Fruit fly (Drosophila melanogaster) whole organism, embryonic: ENCODE data around the gene vsg.
A peak's percentile ranks its signal among the peaks of the same experiment; 100 is the strongest.

Experiments
- Abd-B ChIP-seq: fragments of 200-800 bp; sonication (Bioruptor generic); optimal IDR thresholded peaks from 2 replicates; lab custom pipeline; 2018; ENCODE audit warnings: missing biosample characterization, mild to moderate bottlenecking, missing genetic modification characterization, moderate library complexity
- Asciz ChIP-seq: fragments of 200-800 bp; sonication (Bioruptor generic); optimal IDR thresholded peaks from 2 replicates; lab custom pipeline; 2017; ENCODE audit warnings: missing biosample characterization, mild to moderate bottlenecking, missing genetic modification characterization, missing genetic modification reagents
- BtbVII ChIP-seq: fragments of 200-800 bp; sonication (Bioruptor generic); optimal IDR thresholded peaks from 3 replicates; lab custom pipeline; 2017; ENCODE audit warnings: missing biosample characterization, mild to moderate bottlenecking, missing genetic modification characterization
- CG11504 ChIP-seq: fragments of 200-800 bp; sonication (Bioruptor generic); optimal IDR thresholded peaks from 3 replicates; lab custom pipeline; 2019; ENCODE audit warnings: missing biosample characterization, mild to moderate bottlenecking, missing genetic modification characterization, moderate library complexity
- CG12155 ChIP-seq: fragments of 200-800 bp; sonication (Bioruptor generic); optimal IDR thresholded peaks from 3 replicates; lab custom pipeline; 2016; ENCODE audit warnings: missing biosample characterization, missing genetic modification characterization
- CG13287 ChIP-seq: fragments of 200-800 bp; sonication (Bioruptor generic); IDR thresholded peaks from 2 replicates; pipeline ENCODE4 v1.3.6; 2022; ENCODE audit warnings: missing biosample characterization, missing genetic modification characterization; ENCODE audit not compliant: partially characterized antibody
- CG13296 ChIP-seq: fragments of 200-800 bp; sonication (Bioruptor generic); optimal IDR thresholded peaks from 3 replicates; lab custom pipeline; 2018; ENCODE audit warnings: missing biosample characterization, mild to moderate bottlenecking, missing genetic modification characterization
- CG1792 ChIP-seq: fragments of 200-800 bp; sonication (Bioruptor generic); optimal IDR thresholded peaks from 2 replicates; lab custom pipeline; 2016; ENCODE audit warnings: missing biosample characterization, missing genetic modification characterization
- CG18599 ChIP-seq: fragments of 200-800 bp; sonication (Bioruptor generic); optimal IDR thresholded peaks from 3 replicates; lab custom pipeline; 2017; ENCODE audit warnings: missing biosample characterization, missing genetic modification characterization, mild to moderate bottlenecking, moderate library complexity, missing genetic modification reagents
- CG2129 ChIP-seq: fragments of 200-800 bp; sonication (Bioruptor generic); IDR thresholded peaks from 2 replicates; pipeline ENCODE4 v1.3.6; 2022; ENCODE audit warnings: missing biosample characterization, missing genetic modification characterization; ENCODE audit not compliant: partially characterized antibody
- CG2202 ChIP-seq: fragments of 200-800 bp; sonication (Bioruptor generic); optimal IDR thresholded peaks from 2 replicates; lab custom pipeline; 2018; ENCODE audit warnings: missing biosample characterization, mild to moderate bottlenecking, missing genetic modification characterization
- CG34376 ChIP-seq: fragments of 200-800 bp; sonication (Bioruptor generic); optimal IDR thresholded peaks from 2 replicates; lab custom pipeline; 2018; ENCODE audit warnings: missing biosample characterization, mild to moderate bottlenecking, missing genetic modification characterization
- CG3995 ChIP-seq: fragments of 200-800 bp; sonication (Bioruptor generic); optimal IDR thresholded peaks from 3 replicates; lab custom pipeline; 2016; ENCODE audit warnings: missing biosample characterization, missing genetic modification characterization
- CG4820 ChIP-seq: fragments of 200-800 bp; sonication (Bioruptor generic); optimal IDR thresholded peaks from 3 replicates; lab custom pipeline; 2016; ENCODE audit warnings: missing biosample characterization, missing genetic modification characterization
- CG4854 ChIP-seq: fragments of 200-800 bp; sonication (Bioruptor generic); optimal IDR thresholded peaks from 2 replicates; lab custom pipeline; 2016; ENCODE audit warnings: missing biosample characterization, missing genetic modification characterization, inconsistent platforms
- CG6765 ChIP-seq: fragments of 200-800 bp; sonication (Bioruptor generic); optimal IDR thresholded peaks from 3 replicates; lab custom pipeline; 2017; ENCODE audit warnings: missing biosample characterization, mild to moderate bottlenecking, missing genetic modification characterization
- CG6791 ChIP-seq: fragments of 200-800 bp; sonication (Bioruptor generic); IDR thresholded peaks from 3 replicates; pipeline ENCODE4 v1.3.6; 2022; ENCODE audit warnings: missing biosample characterization, missing genetic modification characterization; ENCODE audit not compliant: partially characterized antibody
- CG6854 ChIP-seq: fragments of 200-800 bp; sonication (Bioruptor generic); optimal IDR thresholded peaks from 3 replicates; lab custom pipeline; 2017; ENCODE audit warnings: missing biosample characterization, mild to moderate bottlenecking, missing genetic modification characterization
- CG7963 ChIP-seq: fragments of 200-800 bp; sonication (Bioruptor generic); IDR thresholded peaks from 3 replicates; pipeline ENCODE4 v1.3.6; 2022; ENCODE audit warnings: missing biosample characterization, missing genetic modification characterization; ENCODE audit not compliant: partially characterized antibody
- CG8359 ChIP-seq: fragments of 200-800 bp; sonication (Bioruptor generic); optimal IDR thresholded peaks from 2 replicates; lab custom pipeline; 2017; ENCODE audit warnings: missing biosample characterization, mild to moderate bottlenecking, missing genetic modification characterization, borderline replicate concordance
- CG8924 ChIP-seq: fragments of 200-800 bp; optimal IDR thresholded peaks from 3 replicates; lab custom pipeline; 2019; ENCODE audit warnings: missing biosample characterization, mild to moderate bottlenecking, missing genetic modification characterization, moderate library complexity
- CG9437 ChIP-seq: fragments of 200-800 bp; sonication (Bioruptor generic); optimal IDR thresholded peaks from 2 replicates; lab custom pipeline; 2018; ENCODE audit warnings: missing biosample characterization, mild to moderate bottlenecking, missing genetic modification characterization
- CG9727 ChIP-seq: fragments of 200-800 bp; sonication (Bioruptor generic); optimal IDR thresholded peaks from 3 replicates; lab custom pipeline; 2017; ENCODE audit warnings: missing biosample characterization, mild to moderate bottlenecking, missing genetic modification characterization
- CG9817 ChIP-seq: fragments of 200-800 bp; sonication (Bioruptor generic); optimal IDR thresholded peaks from 2 replicates; lab custom pipeline; 2018; ENCODE audit warnings: missing biosample characterization, mild to moderate bottlenecking, missing genetic modification characterization, moderate library complexity
- Dad ChIP-seq: fragments of 200-800 bp; sonication (Bioruptor generic); optimal IDR thresholded peaks from 3 replicates; lab custom pipeline; 2016; ENCODE audit warnings: missing biosample characterization, missing genetic modification characterization
- GATAe ChIP-seq: fragments of 200-800 bp; sonication (Bioruptor generic); conservative IDR thresholded peaks from 2 replicates; pipeline ENCODE4 v1.3.6; 2022; ENCODE audit warnings: missing biosample characterization, missing genetic modification characterization
- Hr39 ChIP-seq: fragments of >200 bp; optimal IDR thresholded peaks from 2 replicates; lab custom pipeline; 2017
- Lim3 ChIP-seq: fragments of 200-800 bp; sonication (Bioruptor generic); IDR thresholded peaks from 2 replicates; pipeline ENCODE4 v1.3.6; 2022; ENCODE audit warnings: missing biosample characterization, missing genetic modification characterization
- MESR4 ChIP-seq: fragments of 200-800 bp; sonication (Bioruptor generic); optimal IDR thresholded peaks from 2 replicates; lab custom pipeline; 2018; ENCODE audit warnings: missing biosample characterization, mild to moderate bottlenecking, missing genetic modification characterization, moderate library complexity
- Oaz ChIP-seq: fragments of 200-800 bp; sonication (Bioruptor generic); IDR thresholded peaks from 2 replicates; pipeline ENCODE4 v1.3.6; 2022; ENCODE audit warnings: missing biosample characterization, missing genetic modification characterization
- Optix ChIP-seq: fragments of 200-800 bp; sonication (Bioruptor generic); IDR thresholded peaks from 3 replicates; pipeline ENCODE4 v1.3.6; 2022; ENCODE audit warnings: missing biosample characterization, missing genetic modification characterization
- Trl ChIP-seq, 3 experiments: fragments of >200 bp in 2 of 3; fragments of 200-800 bp in 1 of 3; sonication (Bioruptor generic) in 1 of 3; optimal IDR thresholded peaks; 2 replicates in 1 of 3; 3 replicates in 2 of 3; lab custom pipeline; 2016 to 2017; ENCODE audit warnings: missing biosample characterization in 1 of 3, missing genetic modification characterization in 1 of 3
- aop ChIP-seq: fragments of 200-800 bp; sonication (Bioruptor generic); IDR thresholded peaks from 2 replicates; pipeline ENCODE4 v1.3.6; 2022; ENCODE audit warnings: missing biosample characterization, missing genetic modification characterization
- ase ChIP-seq: fragments of 200-800 bp; sonication (Bioruptor generic); IDR thresholded peaks from 3 replicates; pipeline ENCODE4 v1.3.6; 2022; ENCODE audit warnings: missing biosample characterization, missing genetic modification characterization
- cg ChIP-seq: fragments of 200-800 bp; sonication (Bioruptor generic); optimal IDR thresholded peaks from 3 replicates; lab custom pipeline; 2019; ENCODE audit warnings: missing biosample characterization, mild to moderate bottlenecking, missing genetic modification characterization, moderate library complexity
- corto ChIP-seq: fragments of 200-800 bp; sonication (Bioruptor generic); optimal IDR thresholded peaks from 2 replicates; lab custom pipeline; 2016; ENCODE audit warnings: missing biosample characterization, mild to moderate bottlenecking, missing genetic modification characterization, moderate library complexity
- cwo ChIP-seq: fragments of 200-800 bp; sonication (Bioruptor generic); optimal IDR thresholded peaks from 3 replicates; lab custom pipeline; 2017; ENCODE audit warnings: missing biosample characterization, missing genetic modification characterization, mild to moderate bottlenecking, moderate library complexity, missing genetic modification reagents
- dati ChIP-seq: fragments of 200-800 bp; sonication (Bioruptor generic); IDR thresholded peaks from 2 replicates; pipeline ENCODE4 v1.3.6; 2022; ENCODE audit warnings: missing biosample characterization, missing genetic modification characterization
- eyg ChIP-seq: fragments of 200-800 bp; sonication (Bioruptor generic); optimal IDR thresholded peaks from 3 replicates; lab custom pipeline; 2016; ENCODE audit warnings: missing biosample characterization, missing genetic modification characterization
- fd3F ChIP-seq: fragments of 200-800 bp; sonication (Bioruptor generic); optimal IDR thresholded peaks from 2 replicates; lab custom pipeline; 2018; ENCODE audit warnings: missing biosample characterization, mild to moderate bottlenecking, missing genetic modification characterization, moderate library complexity
- gem ChIP-seq: fragments of 200-800 bp; sonication (Bioruptor generic); optimal IDR thresholded peaks from 2 replicates; lab custom pipeline; 2019; ENCODE audit warnings: missing biosample characterization, mild to moderate bottlenecking, missing genetic modification characterization, moderate library complexity
- gro ChIP-seq: fragments of 200-800 bp; sonication (Bioruptor generic); optimal IDR thresholded peaks from 2 replicates; lab custom pipeline; 2016; ENCODE audit warnings: missing biosample characterization, missing genetic modification characterization
- ind ChIP-seq: fragments of 200-800 bp; sonication (Bioruptor generic); optimal IDR thresholded peaks from 3 replicates; lab custom pipeline; 2016; ENCODE audit warnings: missing biosample characterization, missing genetic modification characterization
- jigr1 ChIP-seq: fragments of 200-800 bp; sonication (Bioruptor generic); IDR thresholded peaks from 3 replicates; pipeline ENCODE4 v1.3.6; 2022; ENCODE audit warnings: missing biosample characterization, missing genetic modification characterization
- lola ChIP-seq, 3 experiments: fragments of >200 bp in 2 of 3; fragments of 200-800 bp in 1 of 3; sonication (Bioruptor generic) in 1 of 3; optimal IDR thresholded peaks; 2 replicates each; lab custom pipeline; 2017 to 2019; ENCODE audit warnings: missing biosample characterization in 3 of 3, missing genetic modification characterization in 3 of 3, mild to moderate bottlenecking in 1 of 3, moderate library complexity in 1 of 3
- run ChIP-seq: fragments of 200-800 bp; sonication (Bioruptor generic); optimal IDR thresholded peaks from 3 replicates; lab custom pipeline; 2018; ENCODE audit warnings: missing biosample characterization, mild to moderate bottlenecking, missing genetic modification characterization
- sna ChIP-seq: fragments of 200-800 bp; sonication (Bioruptor generic); IDR thresholded peaks from 2 replicates; pipeline ENCODE4 v1.3.6; 2022; ENCODE audit warnings: missing biosample characterization, missing genetic modification characterization; ENCODE audit not compliant: partially characterized antibody
- sob ChIP-seq: fragments of 200-800 bp; sonication (Bioruptor generic); IDR thresholded peaks from 2 replicates; pipeline ENCODE4 v1.3.6; 2022; ENCODE audit warnings: missing biosample characterization, missing genetic modification characterization
- unc-4 ChIP-seq: fragments of 200-800 bp; sonication (Bioruptor generic); IDR thresholded peaks from 2 replicates; pipeline ENCODE4 v1.3.6; 2022; ENCODE audit warnings: missing biosample characterization, missing genetic modification characterization; ENCODE audit not compliant: partially characterized antibody
- zf30C ChIP-seq: fragments of 200-800 bp; sonication (Bioruptor generic); optimal IDR thresholded peaks from 3 replicates; lab custom pipeline; 2018; ENCODE audit warnings: missing biosample characterization, mild to moderate bottlenecking, missing genetic modification characterization

vsg gene

dm6 chr3L:9675528-9675963 is 38.6 kb upstream of the vsg start (continued):
- TF ChIP-seq gro (GFP tag; lab: Kevin White, UChicago) (peak; percentile 8), ase (GFP tag; lab: Robert Waterston, UW) (no peak), run (tag; lab: Kevin White, UChicago) (no peak), CG2202 (tag; lab: Kevin White, UChicago) (no peak), CG34376 (peak; percentile 65), CG12155 (GFP tag; lab: Kevin White, UChicago) (no peak), MESR4 (GFP tag; lab: Kevin White, UChicago) (no peak), cg (GFP tag; lab: Kevin White, UChicago) (no peak), CG2129 (GFP tag; lab: Robert Waterston, UW) (no peak), Dad (GFP tag; lab: Kevin White, UChicago) (no peak), CG13296 (peak; percentile 46), dati (GFP tag; lab: Robert Waterston, UW) (no peak), CG9437 (GFP tag; lab: Kevin White, UChicago) (no peak), aop (GFP tag; lab: Robert Waterston, UW) (no peak), CG6854 (no peak), Optix (GFP tag; lab: Robert Waterston, UW) (no peak), CG1792 (no peak), CG13287 (GFP tag; lab: Robert Waterston, UW) (peak; percentile 72), eyg (GFP tag; lab: Kevin White, UChicago) (no peak), cwo (no peak), CG18599 (GFP tag; lab: Kevin White, UChicago) (no peak), Trl (optimal IDR thresholded peaks at IDR 0.05; lab: Kevin White, UChicago) (peak; percentile 64 to 98), Trl (GFP tag; optimal IDR thresholded peaks at IDR 0.05; lab: Kevin White, UChicago) (peak; percentile 18), zf30C (GFP tag; lab: Kevin White, UChicago) (no peak), sob (GFP tag; lab: Robert Waterston, UW) (no peak), unc-4 (GFP tag; lab: Robert Waterston, UW) (0 out of 2 replicates have a peak, but pooled peaks have one; percentile 33), CG8359 (no peak), sna (GFP tag; lab: Robert Waterston, UW) (peak; percentile 59; the same call in 1 of the 2 replicates), ind (GFP tag; lab: Kevin White, UChicago) (no peak), CG6765 (no peak), CG8924 (peak; percentile 23), gem (no peak), Lim3 (GFP tag; lab: Robert Waterston, UW) (no peak), lola (GFP tag; optimal IDR thresholded peaks at IDR 0.05; lab: Kevin White, UChicago) (no peak), GATAe (GFP tag; lab: Robert Waterston, UW) (no peak), CG9817 (tag; lab: Kevin White, UChicago) (no peak), Asciz (no peak), CG7963 (GFP tag; lab: Robert Waterston, UW) (no peak), CG4854 (GFP tag; lab: Kevin White, UChicago) (no peak), CG3995 (GFP tag; lab: Kevin White, UChicago) (no peak), CG4820 (no peak), CG11504 (tag; lab: Kevin White, UChicago) (no peak), Abd-B (GFP tag; lab: Kevin White, UChicago) (no peak), CG9727 (GFP tag; lab: Kevin White, UChicago) (no peak), corto (peak; percentile 55), Hr39 (no peak), BtbVII (GFP tag; lab: Kevin White, UChicago) (peak; percentile 48), fd3F (GFP tag; lab: Kevin White, UChicago) (no peak), jigr1 (GFP tag; lab: Robert Waterston, UW) (no peak), CG6791 (no peak), Oaz (GFP tag; lab: Robert Waterston, UW) (no peak)
